In the genomic region with DNA sequence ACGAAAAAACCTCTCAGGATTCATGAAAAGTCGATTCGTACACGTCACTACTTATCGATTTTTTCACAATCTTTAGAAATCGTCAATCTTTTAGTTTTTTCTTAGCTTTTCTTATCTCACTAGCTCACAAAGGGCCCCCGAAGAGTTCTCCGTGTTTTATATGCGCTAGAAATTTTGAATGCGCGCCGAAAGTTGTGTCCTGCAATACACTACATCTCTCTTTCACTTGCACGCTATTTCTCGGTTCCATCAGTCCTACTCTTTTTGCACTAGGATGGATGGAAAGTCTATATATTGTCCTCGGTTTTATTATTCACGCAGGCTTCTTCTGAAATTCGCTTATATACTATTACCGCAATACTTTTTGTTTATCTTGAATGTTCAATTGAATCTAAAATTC, we compare ENCODE assay signal across 4 worm cellular contexts.
TF ChIP-seq lines count a peak whose summit lies in the region.

No protein-coding gene starts in this region.

TF ChIP-seq in whole organism, L1 larva, 84 proteins besides CTCF, POLR2A, EP300 and RAD21:
- TF ChIP-seq nhr-85 (tag; lab: Kevin White, UChicago) (peak; percentile 75), rnt-1 (tag; optimal IDR thresholded peaks at IDR 0.05; lab: Kevin White, UChicago) (peak; percentile 9), efl-1 (optimal IDR thresholded peaks at IDR 0.05; lab: Kevin White, UChicago) (peak in 1 of 2 experiments; percentile 77), efl-1 (GFP tag; optimal IDR thresholded peaks at IDR 0.05 in 1 of 2; lab: Kevin White, UChicago) (peak; percentile 86 to 98), lin-35 (GFP tag; optimal IDR thresholded peaks at IDR 0.05; lab: Kevin White, UChicago) (peak; percentile 82 to 91), efl-3 (GFP tag; optimal IDR thresholded peaks at IDR 0.05; lab: Kevin White, UChicago) (no peak), dsc-1 (tag; optimal IDR thresholded peaks at IDR 0.05; lab: Kevin White, UChicago) (peak; percentile 27), dpl-1 (GFP tag; optimal IDR thresholded peaks at IDR 0.05; lab: Kevin White, UChicago) (peak; percentile 75 to 85 (median 76)), aly-2 (tag; optimal IDR thresholded peaks at IDR 0.05; lab: Kevin White, UChicago) (no peak), elt-3 (tag; optimal IDR thresholded peaks at IDR 0.05; lab: Kevin White, UChicago) (no peak), tbx-2 (tag; optimal IDR thresholded peaks at IDR 0.05; lab: Kevin White, UChicago) (no peak), nhr-84 (tag; optimal IDR thresholded peaks at IDR 0.05; lab: Kevin White, UChicago) (no peak), snu-23 (GFP tag; optimal IDR thresholded peaks at IDR 0.05; lab: Kevin White, UChicago) (peak; percentile 25), ztf-11 (tag; optimal IDR thresholded peaks at IDR 0.05; lab: Kevin White, UChicago) (no peak), nhr-71 (tag; optimal IDR thresholded peaks at IDR 0.05; lab: Kevin White, UChicago) (peak; percentile 31), xbp-1 (tag; optimal IDR thresholded peaks at IDR 0.05; lab: Kevin White, UChicago) (peak; percentile 54), nhr-20 (tag; optimal IDR thresholded peaks at IDR 0.05; lab: Kevin White, UChicago) (no peak), ceh-82 (tag; optimal IDR thresholded peaks at IDR 0.05; lab: Kevin White, UChicago) (peak in 1 of 3 experiments; percentile 22), mab-9 (GFP tag; IDR thresholded peaks at IDR 0.05; lab: Robert Waterston, UW) (no peak), nhr-11 (tag; optimal IDR thresholded peaks at IDR 0.05; lab: Kevin White, UChicago) (no peak)

TF ChIP-seq in whole organism, L2 larva, 48 proteins besides CTCF, POLR2A, EP300 and RAD21:
- TF ChIP-seq ceh-16 (tag; optimal IDR thresholded peaks at IDR 0.05; lab: Kevin White, UChicago), result no peak
- peak; percentile 27 for TF ChIP-seq unc-55 (GFP tag; optimal IDR thresholded peaks at IDR 0.05; lab: Kevin White, UChicago)
- peak; percentile 64 for TF ChIP-seq gmeb-1 (tag; optimal IDR thresholded peaks at IDR 0.05; lab: Kevin White, UChicago)
- peak; percentile 24 for TF ChIP-seq nhr-129 (tag; optimal IDR thresholded peaks at IDR 0.05; lab: Kevin White, UChicago)

TF ChIP-seq in whole organism, L4 larva, 104 proteins besides CTCF, POLR2A, EP300 and RAD21:
- TF ChIP-seq ztf-11 (tag; optimal IDR thresholded peaks at IDR 0.05; lab: Kevin White, UChicago) (no peak), nhr-76 (tag; optimal IDR thresholded peaks at IDR 0.05; lab: Kevin White, UChicago) (no peak), dpl-1 (GFP tag; optimal IDR thresholded peaks at IDR 0.05; lab: Kevin White, UChicago) (peak; percentile 73), dmd-9 (GFP tag; IDR thresholded peaks at IDR 0.05; lab: Robert Waterston, UW) (no peak), skn-1 (tag; optimal IDR thresholded peaks at IDR 0.05; lab: Kevin White, UChicago) (no peak), nhr-28 (tag; optimal IDR thresholded peaks at IDR 0.05; lab: Kevin White, UChicago) (peak; percentile 15), unc-62 (GFP tag; optimal IDR thresholded peaks at IDR 0.05 in 1 of 2; lab: Kevin White, UChicago) (peak in 1 of 2 experiments; percentile 33), unc-62 (tag; optimal IDR thresholded peaks at IDR 0.05; lab: Kevin White, UChicago) (no peak), hlh-11 (tag; optimal IDR thresholded peaks at IDR 0.05; lab: Kevin White, UChicago) (no peak), hmg-1.1 (GFP tag; IDR thresholded peaks at IDR 0.05; lab: Robert Waterston, UW) (no peak)

TF ChIP-seq in whole organism, young adult, 124 proteins besides CTCF, POLR2A, EP300 and RAD21:
- TF ChIP-seq T26A5.8 (tag; optimal IDR thresholded peaks at IDR 0.05; lab: Kevin White, UChicago), result no peak
- peak; percentile 11 for TF ChIP-seq lin-54 (GFP tag; optimal IDR thresholded peaks at IDR 0.05; lab: Kevin White, UChicago)
